In genomic region chr2L:6648163-6648628, dm6 we compare ENCODE assay signal across 1 fruit fly cellular context.
A peak's percentile ranks its signal among the peaks of the same experiment; 100 is the strongest.
TF ChIP-seq lines count a peak whose summit lies in the region.

No protein-coding gene starts in this region.

TF ChIP-seq in whole organism, embryonic, 481 proteins besides CTCF, POLR2A, EP300 and RAD21 (continued from another document):
- TF ChIP-seq tgo (GFP tag; IDR thresholded peaks at IDR 0.05; lab: Robert Waterston, UW) (peak; percentile 94), NFAT (GFP tag; IDR thresholded peaks at IDR 0.05; lab: Robert Waterston, UW) (peak; percentile 72; the same call in 1 of the 2 replicates), HHEX (GFP tag; optimal IDR thresholded peaks at IDR 0.05; lab: Kevin White, UChicago) (peak; percentile 94), CG15011 (GFP tag; optimal IDR thresholded peaks at IDR 0.05; lab: Kevin White, UChicago) (peak; percentile 95), mld (GFP tag; IDR thresholded peaks at IDR 0.05; lab: Robert Waterston, UW; ENCODE audit: partially characterized antibody) (no peak), CG3407 (GFP tag; optimal IDR thresholded peaks at IDR 0.05; lab: Kevin White, UChicago) (peak; percentile 91), CG12391 (tag; optimal IDR thresholded peaks at IDR 0.05; lab: Kevin White, UChicago) (peak; percentile 98), Doc2 (GFP tag; IDR thresholded peaks at IDR 0.05; lab: Robert Waterston, UW) (peak; percentile 64; the same call in 1 of the 2 replicates), Ada2b (GFP tag; IDR thresholded peaks at IDR 0.05; lab: Robert Waterston, UW) (peak; percentile 91), wor (GFP tag; IDR thresholded peaks at IDR 0.05; lab: Robert Waterston, UW) (peak; percentile 88), slp2 (GFP tag; optimal IDR thresholded peaks at IDR 0.05; lab: Kevin White, UChicago) (peak; percentile 87), sens-2 (GFP tag; IDR thresholded peaks at IDR 0.05; lab: Robert Waterston, UW) (peak; percentile 78), Drgx (GFP tag; IDR thresholded peaks at IDR 0.05; lab: Robert Waterston, UW) (peak; percentile 94), lab (GFP tag; optimal IDR thresholded peaks at IDR 0.05; lab: Kevin White, UChicago) (peak; percentile 98), eyg (GFP tag; optimal IDR thresholded peaks at IDR 0.05; lab: Kevin White, UChicago) (peak; percentile 78), NK7.1 (GFP tag; optimal IDR thresholded peaks at IDR 0.05; lab: Kevin White, UChicago) (peak; percentile 70), Kr (GFP tag; optimal IDR thresholded peaks at IDR 0.05; lab: Kevin White, UChicago) (peak; percentile 4), Fer3 (tag; optimal IDR thresholded peaks at IDR 0.05; lab: Kevin White, UChicago) (peak; percentile 95), CG6854 (GFP tag; optimal IDR thresholded peaks at IDR 0.05; lab: Kevin White, UChicago) (peak; percentile 93), CG4404 (GFP tag; IDR thresholded peaks at IDR 0.05; lab: Robert Waterston, UW) (peak; percentile 88), so (GFP tag; IDR thresholded peaks at IDR 0.05; lab: Robert Waterston, UW) (peak; percentile 92), Asciz (GFP tag; optimal IDR thresholded peaks at IDR 0.05; lab: Kevin White, UChicago) (peak; percentile 94), Mrtf (GFP tag; IDR thresholded peaks at IDR 0.05; lab: Robert Waterston, UW) (peak; percentile 91), CG18599 (GFP tag; optimal IDR thresholded peaks at IDR 0.05; lab: Kevin White, UChicago) (peak; percentile 97), sima (GFP tag; optimal IDR thresholded peaks at IDR 0.05; lab: Kevin White, UChicago) (peak; percentile 76), Antp (GFP tag; optimal IDR thresholded peaks at IDR 0.05; lab: Kevin White, UChicago) (peak; percentile 86), da (GFP tag; optimal IDR thresholded peaks at IDR 0.05; lab: Kevin White, UChicago) (peak; percentile 86), CG8944 (GFP tag; optimal IDR thresholded peaks at IDR 0.05; lab: Kevin White, UChicago) (peak; percentile 89), CG13624 (GFP tag; optimal IDR thresholded peaks at IDR 0.05; lab: Kevin White, UChicago) (peak; percentile 90), CG13287 (GFP tag; IDR thresholded peaks at IDR 0.05; lab: Robert Waterston, UW; ENCODE audit: partially characterized antibody) (no peak; the same call in 1 of the 2 replicates), sc (optimal IDR thresholded peaks at IDR 0.05; lab: Kevin White, UChicago) (no peak), sc (GFP tag; optimal IDR thresholded peaks at IDR 0.05; lab: Kevin White, UChicago) (peak; percentile 88), oc (tag; optimal IDR thresholded peaks at IDR 0.05; lab: Kevin White, UChicago) (peak; percentile 87), grau (tag; optimal IDR thresholded peaks at IDR 0.05; lab: Kevin White, UChicago) (peak; percentile 96), CG7745 (tag; optimal IDR thresholded peaks at IDR 0.05; lab: Kevin White, UChicago) (no peak), CG17912 (GFP tag; optimal IDR thresholded peaks at IDR 0.05; lab: Kevin White, UChicago) (peak; percentile 68)
